Fruit fly (Drosophila melanogaster) whole organism, embryonic: Measurements from ENCODE around the gene Slc25A46a.
A peak's percentile ranks its signal among the peaks of the same experiment; 100 is the strongest.

ENCODE experiments used
- Ada2b ChIP-seq: fragments of 200-800 bp; sonication (Bioruptor generic); IDR thresholded peaks from 2 replicates; pipeline ENCODE4 v1.3.6; 2022; ENCODE audit warnings: missing biosample characterization, missing genetic modification characterization
- Aef1 ChIP-seq: fragments of 200-800 bp; sonication (Bioruptor generic); IDR thresholded peaks from 3 replicates; pipeline ENCODE4 v1.3.6; 2022; ENCODE audit warnings: missing biosample characterization, missing genetic modification characterization
- Atf6 ChIP-seq: fragments of 200-800 bp; sonication (Bioruptor generic); IDR thresholded peaks from 2 replicates; pipeline ENCODE4 v1.3.6; 2022; ENCODE audit warnings: missing biosample characterization, missing genetic modification characterization
- BEAF-32 ChIP-seq: fragments of 200-800 bp; sonication (Bioruptor generic); optimal IDR thresholded peaks from 3 replicates; lab custom pipeline; 2017; ENCODE audit warnings: missing biosample characterization, missing genetic modification characterization, mild to moderate bottlenecking, moderate library complexity, missing genetic modification reagents
- CG10979 ChIP-seq: fragments of 200-800 bp; sonication (Bioruptor generic); optimal IDR thresholded peaks from 2 replicates; lab custom pipeline; 2018; ENCODE audit warnings: missing biosample characterization, mild to moderate bottlenecking, missing genetic modification characterization, moderate library complexity
- CG11398 ChIP-seq: fragments of 200-800 bp; sonication (Bioruptor generic); optimal IDR thresholded peaks from 2 replicates; lab custom pipeline; 2016; ENCODE audit warnings: missing biosample characterization, missing genetic modification characterization
- CG11695 ChIP-seq: fragments of 200-800 bp; sonication (Bioruptor generic); IDR thresholded peaks from 3 replicates; pipeline ENCODE4 v1.3.6; 2022; ENCODE audit warnings: missing biosample characterization, missing genetic modification characterization
- CG13287 ChIP-seq: fragments of 200-800 bp; sonication (Bioruptor generic); IDR thresholded peaks from 2 replicates; pipeline ENCODE4 v1.3.6; 2022; ENCODE audit warnings: missing biosample characterization, missing genetic modification characterization; ENCODE audit not compliant: partially characterized antibody
- CG13296 ChIP-seq: fragments of 200-800 bp; sonication (Bioruptor generic); optimal IDR thresholded peaks from 3 replicates; lab custom pipeline; 2018; ENCODE audit warnings: missing biosample characterization, mild to moderate bottlenecking, missing genetic modification characterization
- CG1602 ChIP-seq: fragments of 200-800 bp; sonication (Bioruptor generic); optimal IDR thresholded peaks from 3 replicates; lab custom pipeline; 2016; ENCODE audit warnings: missing biosample characterization, missing genetic modification characterization
- CG1603 ChIP-seq: fragments of 200-800 bp; sonication (Bioruptor generic); optimal IDR thresholded peaks from 2 replicates; lab custom pipeline; 2019; ENCODE audit warnings: missing biosample characterization, mild to moderate bottlenecking, missing genetic modification characterization, moderate library complexity
- CG17361 ChIP-seq: fragments of 200-800 bp; sonication (Bioruptor generic); IDR thresholded peaks from 3 replicates; pipeline ENCODE4 v1.3.6; 2022; ENCODE audit warnings: missing biosample characterization, missing genetic modification characterization
- CG3163 ChIP-seq: fragments of 200-800 bp; sonication (Bioruptor generic); optimal IDR thresholded peaks from 3 replicates; lab custom pipeline; 2016; ENCODE audit warnings: missing biosample characterization, missing genetic modification characterization
- CG3407 ChIP-seq: fragments of 200-800 bp; sonication (Bioruptor generic); optimal IDR thresholded peaks from 2 replicates; lab custom pipeline; 2018; ENCODE audit warnings: missing biosample characterization, mild to moderate bottlenecking, missing genetic modification characterization
- CG3838 ChIP-seq: fragments of 200-800 bp; sonication (Bioruptor generic); optimal IDR thresholded peaks from 3 replicates; lab custom pipeline; 2016; ENCODE audit warnings: missing biosample characterization, missing genetic modification characterization
- CG4424 ChIP-seq: fragments of 200-800 bp; sonication (Bioruptor generic); optimal IDR thresholded peaks from 3 replicates; lab custom pipeline; 2016; ENCODE audit warnings: missing biosample characterization, missing genetic modification characterization
- CG5953 ChIP-seq: fragments of 200-800 bp; sonication (Bioruptor generic); IDR thresholded peaks from 2 replicates; pipeline ENCODE4 v1.3.6; 2022; ENCODE audit warnings: missing biosample characterization, missing genetic modification characterization
- CG6791 ChIP-seq: fragments of 200-800 bp; sonication (Bioruptor generic); IDR thresholded peaks from 3 replicates; pipeline ENCODE4 v1.3.6; 2022; ENCODE audit warnings: missing biosample characterization, missing genetic modification characterization; ENCODE audit not compliant: partially characterized antibody
- CG7357 ChIP-seq: fragments of 200-800 bp; sonication (Bioruptor generic); IDR thresholded peaks from 3 replicates; pipeline ENCODE4 v1.3.6; 2022; ENCODE audit warnings: missing biosample characterization, missing genetic modification characterization
- CG7556 ChIP-seq: fragments of 200-800 bp; sonication (Bioruptor generic); optimal IDR thresholded peaks from 2 replicates; lab custom pipeline; 2017; ENCODE audit warnings: missing biosample characterization, mild to moderate bottlenecking, missing genetic modification characterization
- CG7928 ChIP-seq: fragments of 200-800 bp; sonication (Bioruptor generic); optimal IDR thresholded peaks from 2 replicates; lab custom pipeline; 2017; ENCODE audit warnings: missing biosample characterization, mild to moderate bottlenecking, missing genetic modification characterization
- CG9727 ChIP-seq: fragments of 200-800 bp; sonication (Bioruptor generic); optimal IDR thresholded peaks from 3 replicates; lab custom pipeline; 2017; ENCODE audit warnings: missing biosample characterization, mild to moderate bottlenecking, missing genetic modification characterization
- CG9797 ChIP-seq: fragments of 200-800 bp; sonication (Bioruptor generic); optimal IDR thresholded peaks from 3 replicates; lab custom pipeline; 2018; ENCODE audit warnings: missing biosample characterization, mild to moderate bottlenecking, missing genetic modification characterization
- CG9932 ChIP-seq: fragments of 200-800 bp; sonication (Bioruptor generic); IDR thresholded peaks from 2 replicates; pipeline ENCODE4 v1.3.6; 2022; ENCODE audit warnings: missing biosample characterization, missing genetic modification characterization
- Camta ChIP-seq: fragments of 200-800 bp; sonication (Bioruptor generic); optimal IDR thresholded peaks from 2 replicates; lab custom pipeline; 2016; ENCODE audit warnings: missing biosample characterization, missing genetic modification characterization
- CkIIα-i1 ChIP-seq: fragments of 200-800 bp; sonication (Bioruptor generic); IDR thresholded peaks from 2 replicates; pipeline ENCODE4 v1.3.6; 2022; ENCODE audit warnings: missing biosample characterization, missing genetic modification characterization
- Dek ChIP-seq: fragments of 200-800 bp; sonication (Bioruptor generic); optimal IDR thresholded peaks from 3 replicates; lab custom pipeline; 2019; ENCODE audit warnings: missing biosample characterization, mild to moderate bottlenecking, missing genetic modification characterization, moderate library complexity
- Dfd ChIP-seq, 2 experiments: fragments of >200 bp; optimal IDR thresholded peaks; 2 replicates each; lab custom pipeline; 2017; ENCODE audit warnings: missing biosample characterization in 2 of 2, missing genetic modification characterization in 2 of 2
- Dref ChIP-seq: fragments of 200-800 bp; sonication (Bioruptor generic); IDR thresholded peaks from 2 replicates; pipeline ENCODE4 v1.3.6; 2022; ENCODE audit warnings: missing biosample characterization, missing genetic modification characterization
- ERR ChIP-seq: fragments of 200-800 bp; sonication (Bioruptor generic); optimal IDR thresholded peaks from 2 replicates; lab custom pipeline; 2016; ENCODE audit warnings: missing biosample characterization, missing genetic modification characterization
- Fer1 ChIP-seq: fragments of 200-800 bp; sonication (Bioruptor generic); optimal IDR thresholded peaks from 2 replicates; lab custom pipeline; 2017; ENCODE audit warnings: missing biosample characterization, mild to moderate bottlenecking, missing genetic modification characterization
- MBD-R2 ChIP-seq: fragments of 200-800 bp; sonication (Bioruptor generic); IDR thresholded peaks from 2 replicates; pipeline ENCODE4 v1.3.6; 2022; ENCODE audit warnings: missing biosample characterization, missing genetic modification characterization
- MESR4 ChIP-seq: fragments of 200-800 bp; sonication (Bioruptor generic); optimal IDR thresholded peaks from 2 replicates; lab custom pipeline; 2018; ENCODE audit warnings: missing biosample characterization, mild to moderate bottlenecking, missing genetic modification characterization, moderate library complexity
- MTF-1 ChIP-seq: fragments of 200-800 bp; sonication (Bioruptor generic); optimal IDR thresholded peaks from 2 replicates; lab custom pipeline; 2018; ENCODE audit warnings: missing biosample characterization, mild to moderate bottlenecking, missing genetic modification characterization, borderline replicate concordance
- Ravus ChIP-seq: fragments of 200-800 bp; sonication (Bioruptor generic); IDR thresholded peaks from 2 replicates; pipeline ENCODE4 v1.3.6; 2022; ENCODE audit warnings: missing biosample characterization, missing genetic modification characterization
- ase ChIP-seq: fragments of 200-800 bp; sonication (Bioruptor generic); IDR thresholded peaks from 3 replicates; pipeline ENCODE4 v1.3.6; 2022; ENCODE audit warnings: missing biosample characterization, missing genetic modification characterization
- ato ChIP-seq: fragments of 200-800 bp; sonication (Bioruptor generic); IDR thresholded peaks from 2 replicates; pipeline ENCODE4 v1.3.6; 2022; ENCODE audit warnings: missing biosample characterization, missing genetic modification characterization; ENCODE audit not compliant: partially characterized antibody
- cas ChIP-seq: fragments of 200-800 bp; sonication (Bioruptor generic); IDR thresholded peaks from 2 replicates; pipeline ENCODE4 v1.3.6; 2022; ENCODE audit warnings: missing biosample characterization, missing genetic modification characterization
- caup ChIP-seq: fragments of 200-800 bp; sonication (Bioruptor generic); optimal IDR thresholded peaks from 3 replicates; lab custom pipeline; 2017; ENCODE audit warnings: missing biosample characterization, mild to moderate bottlenecking, missing genetic modification characterization, moderate library complexity; ENCODE audit not compliant: severe bottlenecking
- chinmo ChIP-seq: fragments of 200-800 bp; sonication (Bioruptor generic); IDR thresholded peaks from 4 replicates; pipeline ENCODE4 v1.3.6; 2022; ENCODE audit warnings: missing biosample characterization, missing genetic modification characterization; ENCODE audit not compliant: partially characterized antibody
- dpn ChIP-seq, 2 experiments: fragments of 200-800 bp; sonication (Bioruptor generic); optimal IDR thresholded peaks; 3 replicates each; lab custom pipeline; 2016; ENCODE audit warnings: missing biosample characterization in 2 of 2, missing genetic modification characterization in 2 of 2
- gsb-n ChIP-seq: fragments of 200-800 bp; sonication (Bioruptor generic); optimal IDR thresholded peaks from 3 replicates; lab custom pipeline; 2018; ENCODE audit warnings: missing biosample characterization, mild to moderate bottlenecking, missing genetic modification characterization
- hkb ChIP-seq, 2 experiments: fragments of 200-800 bp in 1 of 2; fragments of >200 bp in 1 of 2; sonication (Bioruptor generic) in 1 of 2; IDR thresholded peaks in 1 of 2; optimal IDR thresholded peaks in 1 of 2; 2 replicates each; pipeline versions ENCODE4 v1.3.6 to Lab custom; 2017 to 2022; ENCODE audit warnings: missing biosample characterization in 1 of 2, missing genetic modification characterization in 1 of 2
- maf-S ChIP-seq: fragments of 200-800 bp; sonication (Bioruptor generic); optimal IDR thresholded peaks from 2 replicates; lab custom pipeline; 2016; ENCODE audit warnings: missing biosample characterization, missing genetic modification characterization
- nerfin-1 ChIP-seq: fragments of 200-800 bp; sonication (Bioruptor generic); optimal IDR thresholded peaks from 3 replicates; lab custom pipeline; 2019; ENCODE audit warnings: missing biosample characterization, mild to moderate bottlenecking, missing genetic modification characterization, moderate library complexity
- sens ChIP-seq: fragments of 200-800 bp; sonication (Bioruptor generic); peaks from one replicate; lab custom pipeline; 2016; ENCODE audit warnings: missing biosample characterization, missing genetic modification characterization
- sima ChIP-seq: fragments of 200-800 bp; sonication (Bioruptor generic); optimal IDR thresholded peaks from 2 replicates; lab custom pipeline; 2016; ENCODE audit warnings: missing biosample characterization, missing genetic modification characterization
- tna ChIP-seq: fragments of 200-800 bp; sonication (Bioruptor generic); IDR thresholded peaks from 2 replicates; pipeline ENCODE4 v1.3.6; 2022; ENCODE audit warnings: missing biosample characterization, missing genetic modification characterization; ENCODE audit not compliant: partially characterized antibody
- wor ChIP-seq: fragments of 200-800 bp; sonication (Bioruptor generic); IDR thresholded peaks from 2 replicates; pipeline ENCODE4 v1.3.6; 2022; ENCODE audit warnings: missing biosample characterization, missing genetic modification characterization

Slc25A46a gene

dm6 chrX:15940105-15940955, 43.2 kb upstream of the Slc25A46a start, which contains the start of gene Stim:
TSS of gene Stim (minus strand) at chrX:15940451.
- TF ChIP-seq sima (no peak), Atf6 (GFP tag; lab: Robert Waterston, UW) (no peak), gsb-n (tag; lab: Kevin White, UChicago) (no peak), maf-S (GFP tag; lab: Kevin White, UChicago) (no peak), cas (no peak), chinmo (GFP tag; lab: Robert Waterston, UW) (no peak), Fer1 (GFP tag; lab: Kevin White, UChicago) (no peak), CG3838 (no peak), hkb (optimal IDR thresholded peaks at IDR 0.05; lab: Kevin White, UChicago) (no peak), hkb (GFP tag; IDR thresholded peaks at IDR 0.05; lab: Robert Waterston, UW) (no peak), CG11695 (GFP tag; lab: Robert Waterston, UW) (no peak), ERR (GFP tag; lab: Kevin White, UChicago) (no peak), CG9797 (GFP tag; lab: Kevin White, UChicago) (peak; percentile 17), CG11398 (GFP tag; lab: Kevin White, UChicago) (no peak), CG9932 (GFP tag; lab: Robert Waterston, UW) (no peak), Aef1 (GFP tag; lab: Robert Waterston, UW) (no peak), ato (GFP tag; lab: Robert Waterston, UW) (no peak), CG1603 (tag; lab: Kevin White, UChicago) (peak; percentile 70), sens (peak; percentile 1), MESR4 (GFP tag; lab: Kevin White, UChicago) (peak; percentile 58), CG9727 (GFP tag; lab: Kevin White, UChicago) (no peak), CG5953 (no peak), CG3163 (GFP tag; lab: Kevin White, UChicago) (no peak), CG13287 (GFP tag; lab: Robert Waterston, UW) (no peak), CG7357 (GFP tag; lab: Robert Waterston, UW) (peak; percentile 89), wor (GFP tag; lab: Robert Waterston, UW) (no peak), CG7556 (GFP tag; lab: Kevin White, UChicago) (no peak), ase (GFP tag; lab: Robert Waterston, UW) (no peak), caup (GFP tag; lab: Kevin White, UChicago) (no peak), CG7928 (no peak), CG10979 (tag; lab: Kevin White, UChicago) (peak; percentile 0), Dfd (GFP tag; optimal IDR thresholded peaks at IDR 0.05; lab: Kevin White, UChicago) (peak in 1 of 2 experiments; percentile 45), CG6791 (GFP tag; lab: Robert Waterston, UW) (no peak), nerfin-1 (tag; lab: Kevin White, UChicago) (peak; percentile 20), Ravus (GFP tag; lab: Robert Waterston, UW) (no peak), Ada2b (no peak), CG3407 (GFP tag; lab: Kevin White, UChicago) (no peak), CG1602 (no peak), Dref (peak; percentile 41; the same call in 1 of the 2 replicates), CG17361 (0 out of 3 replicates have a peak, but pooled peaks have one; percentile 35), CG4424 (GFP tag; lab: Kevin White, UChicago) (no peak), Dek (tag; lab: Kevin White, UChicago) (no peak), BEAF-32 (peak; percentile 30), tna (GFP tag; lab: Robert Waterston, UW) (no peak), MBD-R2 (GFP tag; lab: Robert Waterston, UW) (peak; percentile 11; the same call in 1 of the 2 replicates), CG13296 (no peak), Camta (no peak), dpn (GFP tag; optimal IDR thresholded peaks at IDR 0.05; lab: Kevin White, UChicago) (no peak), CkIIα-i1 (GFP tag; lab: Robert Waterston, UW) (no peak), MTF-1 (no peak)
